Fruit fly (Drosophila melanogaster): Measurements from ENCODE around the gene BBIP1.
A peak's percentile ranks its signal among the peaks of the same experiment; 100 is the strongest.

dm6 chr3R:9428988-9429387, 24.8 kb downstream of the BBIP1 start:
- TF ChIP-seq Myc (optimal IDR thresholded peaks at IDR 0.05): no peak
- no peak for TF ChIP-seq jim (GFP tag; optimal IDR thresholded peaks at IDR 0.05)
- peak; percentile 92 for TF ChIP-seq fru (GFP tag; optimal IDR thresholded peaks at IDR 0.05)
- TF ChIP-seq sv (GFP tag; optimal IDR thresholded peaks at IDR 0.05): peak; percentile 42
- TF ChIP-seq dmrt93B (GFP tag; optimal IDR thresholded peaks at IDR 0.05): peak; percentile 46
- TF ChIP-seq lola (GFP tag; optimal IDR thresholded peaks at IDR 0.05): no peak
- TF ChIP-seq h (GFP tag; optimal IDR thresholded peaks at IDR 0.05): peak; percentile 89
- peak; percentile 66 for TF ChIP-seq tai (GFP tag; optimal IDR thresholded peaks at IDR 0.05)

Measured in whole organism, wandering third instar larva.